Worm (Caenorhabditis elegans) whole organism, L3 larva: Measurements from ENCODE around the gene B0001.7.

Source experiments
- R02D3.7 ChIP-seq: fragments of 150-350 bp; optimal IDR thresholded peaks from 2 replicates; lab custom pipeline; 2014; ENCODE audit warnings: missing biosample characterization, missing genetic modification characterization
- elt-2 ChIP-seq: sonication (generic microtip); optimal IDR thresholded peaks from 2 replicates; lab custom pipeline; 2016; ENCODE audit warnings: missing genetic modification reagents, mild to moderate bottlenecking, missing genetic modification characterization, missing compliant biosample characterization
- mdl-1 ChIP-seq: fragments of 150-350 bp; optimal IDR thresholded peaks from 2 replicates; lab custom pipeline; 2014; ENCODE audit warnings: missing biosample characterization, missing genetic modification characterization
- ztf-4 ChIP-seq: fragments of 150-350 bp; optimal IDR thresholded peaks from 2 replicates; lab custom pipeline; 2014; ENCODE audit warnings: missing biosample characterization, missing genetic modification characterization

DNA sequence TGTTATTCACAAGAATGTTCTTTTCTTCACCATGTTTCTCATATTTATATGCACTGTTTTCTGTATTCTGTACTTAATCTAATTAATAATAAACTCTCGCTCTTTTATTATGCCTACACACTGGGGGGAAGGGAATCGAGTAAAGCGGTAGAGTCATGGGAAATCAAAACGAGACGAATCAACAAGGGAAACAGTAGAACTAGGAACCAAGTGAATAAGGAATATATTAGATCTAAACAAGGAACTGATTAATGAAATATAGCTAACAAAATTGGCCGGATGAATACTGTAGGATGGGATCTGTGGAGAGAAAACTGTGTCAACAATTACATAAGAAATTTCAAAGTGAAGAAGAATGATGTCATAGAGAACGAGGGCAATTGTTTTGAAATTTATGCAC lies 19.1 kb downstream of the B0001.7 start:
- TF ChIP-seq ztf-4 (tag; lab: Kevin White, UChicago), result no peak
- no peak for TF ChIP-seq elt-2 (tag; lab: Kevin White, UChicago)
- no peak for TF ChIP-seq R02D3.7 (tag; lab: Kevin White, UChicago)
- TF ChIP-seq mdl-1 (tag; lab: Kevin White, UChicago), result no peak
